Worm (Caenorhabditis elegans) whole organism, mixed stage, embryonic: ENCODE data around the gene C24F3.2.

Experiments
- bed-3 ChIP-seq: fragments of 200-800 bp; sonication (Bioruptor generic); optimal IDR thresholded peaks from 3 replicates; lab custom pipeline; 2018; ENCODE audit warnings: mild to moderate bottlenecking, missing genetic modification characterization, moderate library complexity, missing compliant biosample characterization
- blmp-1 ChIP-seq: fragments of 150-350 bp; optimal IDR thresholded peaks from 2 replicates; lab custom pipeline; 2014; ENCODE audit warnings: missing biosample characterization, missing genetic modification characterization
- ceh-39 ChIP-seq: fragments of 150-350 bp; optimal IDR thresholded peaks from 2 replicates; lab custom pipeline; 2014; ENCODE audit warnings: missing biosample characterization, missing genetic modification characterization
- ceh-43 ChIP-seq: fragments of 200-800 bp; sonication (Bioruptor generic); optimal IDR thresholded peaks from 2 replicates; lab custom pipeline; 2018; ENCODE audit warnings: mild to moderate bottlenecking, missing genetic modification characterization, moderate library complexity, missing compliant biosample characterization
- ceh-83 ChIP-seq: fragments of 200-800 bp; sonication (Bioruptor generic); optimal IDR thresholded peaks from 2 replicates; lab custom pipeline; 2018; ENCODE audit warnings: mild to moderate bottlenecking, missing genetic modification characterization, missing compliant biosample characterization
- ces-1 ChIP-seq: fragments of 150-350 bp; optimal IDR thresholded peaks from 2 replicates; lab custom pipeline; 2014; ENCODE audit warnings: missing biosample characterization, missing genetic modification reagents, missing genetic modification characterization
- cnd-1 ChIP-seq: fragments of 200-800 bp; sonication (Bioruptor generic); optimal IDR thresholded peaks from 2 replicates; lab custom pipeline; 2018; ENCODE audit warnings: mild to moderate bottlenecking, missing genetic modification characterization, missing compliant biosample characterization
- drap-1 ChIP-seq: fragments of 200-800 bp; sonication (Bioruptor generic); optimal IDR thresholded peaks from 3 replicates; lab custom pipeline; 2018; ENCODE audit warnings: mild to moderate bottlenecking, missing genetic modification characterization, missing compliant biosample characterization
- elt-1 ChIP-seq: sonication (generic microtip); optimal IDR thresholded peaks from 2 replicates; lab custom pipeline; 2017; ENCODE audit warnings: missing genetic modification characterization, mild to moderate bottlenecking, missing compliant biosample characterization, antibody characterized with exemption, moderate library complexity, borderline replicate concordance; ENCODE audit not compliant: insufficient read depth
- elt-3 ChIP-seq: fragments of 150-350 bp; optimal IDR thresholded peaks from 2 replicates; lab custom pipeline; 2014; ENCODE audit warnings: missing biosample characterization, missing genetic modification characterization
- ham-2 ChIP-seq: fragments of 200-800 bp; sonication (Bioruptor generic); optimal IDR thresholded peaks from 2 replicates; lab custom pipeline; 2018; ENCODE audit warnings: mild to moderate bottlenecking, missing genetic modification characterization, missing compliant biosample characterization
- hlh-1 ChIP-seq: fragments of 150-350 bp; optimal IDR thresholded peaks from 2 replicates; lab custom pipeline; 2014; ENCODE audit warnings: missing biosample characterization, missing genetic modification reagents, missing genetic modification characterization
- lin-13 ChIP-seq: fragments of 150-350 bp; optimal IDR thresholded peaks from 2 replicates; lab custom pipeline; 2014; ENCODE audit warnings: missing biosample characterization, missing genetic modification characterization
- lin-32 ChIP-seq: fragments of 200-800 bp; sonication (Bioruptor generic); optimal IDR thresholded peaks from 2 replicates; lab custom pipeline; 2018; ENCODE audit warnings: mild to moderate bottlenecking, missing genetic modification characterization, missing compliant biosample characterization
- lsy-2 ChIP-seq: fragments of 150-350 bp; optimal IDR thresholded peaks from 2 replicates; lab custom pipeline; 2014; ENCODE audit warnings: missing biosample characterization, missing genetic modification characterization
- mep-1 ChIP-seq: fragments of 150-350 bp; optimal IDR thresholded peaks from 2 replicates; lab custom pipeline; 2017; ENCODE audit warnings: missing biosample characterization, missing genetic modification reagents, missing genetic modification characterization, inconsistent platforms
- mls-2 ChIP-seq: sonication (generic microtip); optimal IDR thresholded peaks from 2 replicates; lab custom pipeline; 2016; ENCODE audit warnings: mild to moderate bottlenecking, missing genetic modification characterization, moderate library complexity, missing compliant biosample characterization
- nhr-12 ChIP-seq: fragments of 150-350 bp; optimal IDR thresholded peaks from 2 replicates; lab custom pipeline; 2014; ENCODE audit warnings: missing biosample characterization, missing genetic modification characterization
- nhr-2 ChIP-seq: fragments of 150-350 bp; optimal IDR thresholded peaks from 2 replicates; lab custom pipeline; 2014; ENCODE audit warnings: missing biosample characterization, missing genetic modification characterization
- nhr-237 ChIP-seq: fragments of 150-350 bp; optimal IDR thresholded peaks from 2 replicates; lab custom pipeline; 2014; ENCODE audit warnings: missing biosample characterization, missing genetic modification characterization
- nhr-28 ChIP-seq: fragments of 150-350 bp; optimal IDR thresholded peaks from 2 replicates; lab custom pipeline; 2014; ENCODE audit warnings: missing biosample characterization, missing genetic modification characterization
- nhr-76 ChIP-seq: sonication (generic microtip); optimal IDR thresholded peaks from 2 replicates; lab custom pipeline; 2017; ENCODE audit warnings: missing biosample characterization, missing genetic modification characterization
- pha-4 ChIP-seq: fragments of 150-350 bp; optimal IDR thresholded peaks from 2 replicates; lab custom pipeline; 2018; ENCODE audit warnings: missing biosample characterization, missing genetic modification reagents, missing genetic modification characterization
- sem-2 ChIP-seq: fragments of 200-800 bp; sonication (Bioruptor generic); optimal IDR thresholded peaks from 2 replicates; lab custom pipeline; 2018; ENCODE audit warnings: mild to moderate bottlenecking, missing genetic modification characterization, missing compliant biosample characterization
- snpc-4 ChIP-seq: fragments of 150-350 bp; optimal IDR thresholded peaks from 2 replicates; lab custom pipeline; 2014; ENCODE audit warnings: missing biosample characterization, missing genetic modification characterization
- sptf-1 ChIP-seq: sonication (generic microtip); optimal IDR thresholded peaks from 2 replicates; lab custom pipeline; 2017; ENCODE audit warnings: mild to moderate bottlenecking, missing genetic modification characterization, moderate library complexity, missing compliant biosample characterization
- tbx-8 ChIP-seq: fragments of 200-800 bp; sonication (Bioruptor generic); optimal IDR thresholded peaks from 2 replicates; lab custom pipeline; 2018; ENCODE audit warnings: mild to moderate bottlenecking, missing genetic modification characterization, moderate library complexity, missing compliant biosample characterization
- unc-120 ChIP-seq: sonication (generic microtip); optimal IDR thresholded peaks from 2 replicates; lab custom pipeline; 2017; ENCODE audit warnings: missing genetic modification characterization, missing compliant biosample characterization; ENCODE audit not compliant: poor library complexity, severe bottlenecking
- unc-39 ChIP-seq: fragments of 150-350 bp; optimal IDR thresholded peaks from 2 replicates; lab custom pipeline; 2014; ENCODE audit warnings: missing biosample characterization, missing genetic modification characterization
- ztf-11 ChIP-seq: fragments of 150-350 bp; optimal IDR thresholded peaks from 2 replicates; lab custom pipeline; 2014; ENCODE audit warnings: missing biosample characterization, missing genetic modification characterization

Gene C24F3.2

DNA sequence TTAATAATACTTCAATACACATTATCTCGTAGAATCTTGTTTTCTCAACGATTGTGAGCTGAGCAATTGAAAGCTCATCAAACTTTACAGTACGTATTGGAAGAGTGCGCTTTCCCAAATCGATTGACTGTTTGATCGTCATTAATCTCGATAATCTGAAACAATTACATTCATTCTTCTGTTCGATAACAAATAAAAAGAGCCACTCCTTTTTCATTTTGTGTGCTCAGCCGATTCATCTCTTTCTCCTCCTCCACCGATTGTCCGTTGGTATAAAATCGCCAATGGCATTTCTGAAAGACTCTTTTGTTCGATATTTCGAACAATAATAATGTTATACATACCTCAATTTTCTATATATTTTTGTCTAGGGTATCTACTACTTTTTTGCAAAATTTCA is 1.4 kb downstream of the C24F3.2 start, which contains the start of gene nas-12:
Gene nas-12, plus strand, starts transcription at position 301 of the 400 bp plus-strand sequence.
- TF ChIP-seq nhr-28 (tag; lab: Kevin White, UChicago) (no peak), mep-1 (tag; lab: Kevin White, UChicago) (no peak), elt-3 (tag; lab: Kevin White, UChicago) (no peak), nhr-2 (tag; lab: Kevin White, UChicago) (no peak), unc-120 (tag; lab: Kevin White, UChicago) (no peak), drap-1 (GFP tag; lab: Kevin White, UChicago) (no peak), bed-3 (GFP tag; lab: Kevin White, UChicago) (no peak), ceh-83 (GFP tag; lab: Kevin White, UChicago) (no peak)

DNA sequence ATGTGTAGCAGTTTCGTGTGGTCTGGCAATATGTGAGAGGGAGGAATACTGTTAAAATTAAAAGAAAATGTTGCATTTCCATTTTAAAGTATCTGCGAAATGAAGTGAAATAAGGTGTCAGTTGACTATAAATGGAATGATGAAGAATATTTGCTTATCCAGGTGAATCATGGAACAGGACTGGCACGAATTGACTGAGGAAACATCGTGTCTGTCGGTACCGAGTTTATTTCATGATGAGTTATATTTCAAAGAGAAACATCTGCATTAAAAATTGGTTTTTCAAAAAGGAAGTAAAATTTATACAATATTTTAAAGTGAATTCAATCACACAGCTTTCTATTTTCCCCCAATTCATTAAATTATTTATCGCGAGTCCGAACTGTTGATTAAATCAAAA is 5.2 kb downstream of the C24F3.2 start, which contains the start of gene F01G10.6:
Gene F01G10.6, minus strand, starts transcription at position 101 of the 400 bp plus-strand sequence.
- TF ChIP-seq nhr-28 (tag; lab: Kevin White, UChicago) (no peak), mep-1 (tag; lab: Kevin White, UChicago) (no peak), nhr-2 (tag; lab: Kevin White, UChicago) (no peak), blmp-1 (tag; lab: Kevin White, UChicago) (no peak), bed-3 (GFP tag; lab: Kevin White, UChicago) (no peak), nhr-76 (no peak), unc-120 (tag; lab: Kevin White, UChicago) (no peak), cnd-1 (tag; lab: Kevin White, UChicago) (no peak), pha-4 (tag; lab: Kevin White, UChicago) (no peak), elt-3 (tag; lab: Kevin White, UChicago) (no peak), mls-2 (tag; lab: Kevin White, UChicago) (no peak), nhr-12 (no peak), drap-1 (GFP tag; lab: Kevin White, UChicago) (no peak), ztf-11 (tag; lab: Kevin White, UChicago) (no peak), tbx-8 (GFP tag; lab: Kevin White, UChicago) (no peak), lin-13 (tag; lab: Kevin White, UChicago) (no peak)

DNA sequence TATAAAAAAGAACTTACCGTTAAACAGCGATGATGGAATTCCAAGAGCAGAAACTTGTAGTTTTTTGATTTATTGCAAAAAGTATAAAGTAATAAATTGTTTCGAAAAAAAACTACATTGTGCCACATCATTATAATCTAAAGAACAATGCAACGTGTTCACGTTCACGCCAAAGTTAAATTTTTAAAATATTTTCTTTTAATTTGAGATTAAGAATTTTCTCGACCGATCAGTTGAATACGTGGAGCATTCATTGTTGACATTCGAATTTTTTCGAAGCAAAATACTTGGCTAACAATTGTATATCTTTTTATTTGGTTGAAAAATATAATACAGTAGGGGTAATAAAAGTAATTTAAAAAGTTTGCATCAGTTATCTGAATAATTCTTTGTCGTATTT is 8.6 kb downstream of the C24F3.2 start, which contains the start of gene F01G10.5:
Gene F01G10.5, minus strand, starts transcription at position 101 of the 400 bp plus-strand sequence.
- TF ChIP-seq elt-1 (tag; lab: Kevin White, UChicago) (no peak), nhr-237 (tag; lab: Kevin White, UChicago) (no peak), ceh-43 (no peak), sptf-1 (tag; lab: Kevin White, UChicago) (no peak), unc-120 (tag; lab: Kevin White, UChicago) (no peak)

DNA sequence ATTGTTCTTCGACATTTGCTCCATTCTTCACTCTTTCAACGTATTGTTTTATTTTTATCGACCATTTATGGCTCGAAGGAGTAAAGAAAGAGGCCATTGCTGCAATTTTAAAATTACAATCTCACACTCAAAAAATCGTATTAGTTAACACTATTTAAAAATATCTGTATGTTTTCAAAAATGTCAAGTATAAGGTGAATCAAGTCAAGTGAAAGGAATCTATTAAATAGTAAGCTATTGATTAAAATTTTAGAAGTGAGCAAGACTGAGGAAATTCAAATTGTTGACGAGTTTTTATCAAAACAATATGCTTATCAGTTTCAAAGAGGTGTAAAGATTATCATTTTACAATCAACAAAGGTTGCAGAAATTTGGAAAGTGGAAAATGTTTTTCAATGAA is 10.1 kb downstream of the C24F3.2 start, which contains the start of gene F01G10.4:
Gene F01G10.4, minus strand, starts transcription at position 101 of the 400 bp plus-strand sequence.
- no peak for TF ChIP-seq unc-120 (tag; lab: Kevin White, UChicago)
- no peak for TF ChIP-seq lin-32 (GFP tag; lab: Kevin White, UChicago)
- no peak for TF ChIP-seq sem-2
- TF ChIP-seq pha-4 (tag; lab: Kevin White, UChicago), result no peak
- no peak for TF ChIP-seq ces-1 (GFP tag; lab: Kevin White, UChicago)
- TF ChIP-seq hlh-1, result no peak

DNA sequence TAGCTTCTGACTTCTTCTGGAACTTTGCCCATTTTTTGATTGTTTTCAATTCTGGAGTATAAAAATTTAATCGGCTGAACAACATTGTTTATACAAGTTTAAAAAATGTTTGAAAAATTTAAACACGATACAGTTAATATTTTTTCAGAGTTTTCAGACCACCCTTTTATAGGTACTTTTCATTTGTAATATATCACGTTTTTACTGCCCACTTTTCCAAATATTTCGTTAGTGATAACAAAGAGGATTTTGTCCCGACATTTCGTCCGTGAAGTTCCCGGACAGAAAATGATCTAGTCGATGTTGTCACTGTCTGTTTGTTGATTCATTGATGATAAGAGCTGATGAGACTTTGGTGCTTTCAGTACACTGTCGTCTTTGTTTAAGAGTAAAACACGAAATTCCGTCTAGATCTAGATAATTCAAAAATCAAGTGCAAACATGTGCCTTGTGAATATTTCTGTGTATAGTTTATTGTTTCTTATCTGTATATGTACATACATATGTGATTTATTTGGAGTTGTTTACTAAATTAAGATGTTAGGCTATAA is 13.0 kb downstream of the C24F3.2 start, which contains the start of gene ech-9:
Gene ech-9, minus strand, starts transcription at position 51 of the 551 bp plus-strand sequence.
- TF ChIP-seq hlh-1 (no peak), ham-2 (GFP tag; lab: Kevin White, UChicago) (no peak), lsy-2 (no peak), ztf-11 (tag; lab: Kevin White, UChicago) (no peak)

DNA sequence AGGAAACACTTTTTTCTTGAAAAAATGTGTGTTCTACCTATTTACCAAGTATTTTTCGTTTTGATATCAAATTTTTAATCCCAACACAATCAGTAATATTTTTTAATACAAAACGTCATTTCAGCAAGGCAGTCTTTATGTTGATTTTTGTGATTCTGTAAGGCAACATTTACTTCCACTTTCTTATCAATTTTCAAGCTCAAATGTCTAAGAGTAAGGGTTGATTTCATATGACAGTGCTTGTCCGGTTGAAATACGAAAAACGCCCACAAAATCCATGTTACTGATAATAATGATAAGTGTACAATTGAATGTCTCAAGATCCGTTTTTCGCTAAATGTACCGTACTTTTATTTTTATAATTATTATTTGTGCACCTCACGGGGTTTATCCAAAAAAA is 13.8 kb downstream of the C24F3.2 start:
- TF ChIP-seq mls-2 (tag; lab: Kevin White, UChicago) (no peak), snpc-4 (tag; lab: Kevin White, UChicago) (no peak), ceh-39 (tag; lab: Kevin White, UChicago) (no peak), tbx-8 (GFP tag; lab: Kevin White, UChicago) (no peak), unc-39 (tag; lab: Kevin White, UChicago) (no peak), bed-3 (GFP tag; lab: Kevin White, UChicago) (no peak), sptf-1 (tag; lab: Kevin White, UChicago) (no peak)
